Worm (Caenorhabditis elegans): ENCODE results near the gene C41C4.9.

DNA sequence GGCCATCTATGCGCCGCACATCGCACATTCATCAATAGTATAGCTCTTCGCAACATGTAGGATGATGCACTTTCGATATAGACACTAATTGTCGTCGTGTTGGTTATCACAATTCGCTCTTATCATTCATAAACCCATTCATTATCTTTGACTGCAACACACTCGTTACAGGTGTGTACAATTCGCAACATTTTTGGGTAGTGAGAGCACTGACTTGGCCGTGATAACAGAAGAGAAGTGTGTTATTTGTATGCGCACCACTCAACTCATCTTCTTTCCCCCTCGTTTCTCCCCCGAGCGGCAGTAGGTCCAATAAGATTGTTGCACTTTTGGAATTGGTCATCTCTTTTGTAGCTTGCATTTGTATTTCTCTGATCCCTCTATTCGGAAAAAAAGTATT lies 19.8 kb downstream of the C41C4.9 start:
- TF ChIP-seq lsy-2 (tag; optimal IDR thresholded peaks at IDR 0.05), result no peak
- TF ChIP-seq nhr-12 (tag; optimal IDR thresholded peaks at IDR 0.05), result no peak
- TF ChIP-seq elt-3 (tag; optimal IDR thresholded peaks at IDR 0.05), result no peak
- TF ChIP-seq pha-4 (tag; optimal IDR thresholded peaks at IDR 0.05), result no peak
- no peak for TF ChIP-seq mab-5 (tag; optimal IDR thresholded peaks at IDR 0.05)
- TF ChIP-seq ztf-11 (tag; optimal IDR thresholded peaks at IDR 0.05), result no peak
- TF ChIP-seq nhr-28 (tag; optimal IDR thresholded peaks at IDR 0.05), result no peak
- no peak for TF ChIP-seq unc-62 (GFP tag; optimal IDR thresholded peaks at IDR 0.05)
- TF ChIP-seq nhr-237 (tag; optimal IDR thresholded peaks at IDR 0.05), result no peak
- TF ChIP-seq mep-1 (tag; optimal IDR thresholded peaks at IDR 0.05), result no peak
- TF ChIP-seq snpc-4 (tag; optimal IDR thresholded peaks at IDR 0.05), result no peak

Measured in whole organism, mixed stage, embryonic.